Worm (Caenorhabditis elegans) whole organism, early embryonic: Measurements from ENCODE around the gene F59B1.4.

ENCODE experiments used
- B0310.2 ChIP-seq: sonication (generic microtip); optimal IDR thresholded peaks from 2 replicates; lab custom pipeline; 2016; ENCODE audit warnings: mild to moderate bottlenecking, missing genetic modification characterization, missing compliant biosample characterization
- F13C5.2 ChIP-seq: sonication (generic microtip); optimal IDR thresholded peaks from 2 replicates; lab custom pipeline; 2017; ENCODE audit warnings: mild to moderate bottlenecking, missing genetic modification characterization, inconsistent platforms, missing compliant biosample characterization
- aly-1 ChIP-seq: sonication (generic microtip); optimal IDR thresholded peaks from 2 replicates; lab custom pipeline; 2016; ENCODE audit warnings: missing genetic modification characterization, missing compliant biosample characterization
- ama-1 ChIP-seq: fragments of 150-350 bp; optimal IDR thresholded peaks from 2 replicates; lab custom pipeline; 2014
- ceh-13 ChIP-seq: fragments of 200-800 bp; sonication (Bioruptor generic); optimal IDR thresholded peaks from 2 replicates; lab custom pipeline; 2018; ENCODE audit warnings: mild to moderate bottlenecking, missing genetic modification characterization, missing compliant biosample characterization
- ceh-36 ChIP-seq: sonication (generic microtip); optimal IDR thresholded peaks from 2 replicates; lab custom pipeline; 2016; ENCODE audit warnings: missing genetic modification characterization, inconsistent platforms, missing compliant biosample characterization
- ets-7 ChIP-seq: sonication (generic microtip); optimal IDR thresholded peaks from 2 replicates; lab custom pipeline; 2016; ENCODE audit warnings: missing genotype, missing genetic modification characterization, missing compliant biosample characterization
- flt-1 ChIP-seq: fragments of 200-800 bp; sonication (Bioruptor generic); IDR thresholded peaks from 2 replicates; pipeline ENCODE4 v1.3.6; 2022; ENCODE audit warnings: missing genetic modification characterization, missing compliant biosample characterization
- hmbx-1 ChIP-seq: sonication (generic microtip); optimal IDR thresholded peaks from 2 replicates; lab custom pipeline; 2016; ENCODE audit warnings: mild to moderate bottlenecking, missing genetic modification characterization, missing compliant biosample characterization
- hmg-4 ChIP-seq: fragments of 200-800 bp; sonication (Bioruptor generic); optimal IDR thresholded peaks from 2 replicates; lab custom pipeline; 2018; ENCODE audit warnings: mild to moderate bottlenecking, missing genetic modification characterization, missing compliant biosample characterization
- hnd-1 ChIP-seq: sonication (generic microtip); optimal IDR thresholded peaks from 2 replicates; lab custom pipeline; 2016; ENCODE audit warnings: missing genetic modification characterization, missing compliant biosample characterization
- pes-1 ChIP-seq: fragments of 200-800 bp; sonication (Bioruptor generic); IDR thresholded peaks from 2 replicates; pipeline ENCODE4 v1.3.6; 2022; ENCODE audit warnings: missing genetic modification reagents, missing genetic modification characterization, missing compliant biosample characterization
- scrt-1 ChIP-seq: fragments of 200-800 bp; sonication (Bioruptor generic); IDR thresholded peaks from 2 replicates; pipeline ENCODE4 v1.3.6; 2022; ENCODE audit warnings: missing genetic modification characterization, missing compliant biosample characterization
- sea-1 ChIP-seq: fragments of 200-800 bp; sonication (Bioruptor generic); conservative IDR thresholded peaks from 2 replicates; pipeline ENCODE4 v1.3.6; 2022; ENCODE audit warnings: missing genetic modification characterization, missing compliant biosample characterization
- tbx-11 ChIP-seq: fragments of 200-800 bp; sonication (Bioruptor generic); IDR thresholded peaks from 2 replicates; pipeline ENCODE4 v1.3.6; 2022; ENCODE audit warnings: missing genetic modification characterization, missing compliant biosample characterization
- tbx-37 ChIP-seq: fragments of 200-800 bp; sonication (Bioruptor generic); conservative IDR thresholded peaks from 2 replicates; pipeline ENCODE4 v1.3.6; 2022; ENCODE audit warnings: missing genetic modification reagents, missing genetic modification characterization, missing compliant biosample characterization
- tra-4 ChIP-seq: sonication (generic microtip); optimal IDR thresholded peaks from 2 replicates; lab custom pipeline; 2017; ENCODE audit warnings: missing genetic modification characterization, missing compliant biosample characterization

The F59B1.4 gene

ce11 chrV:3644193-3644693 is 17.4 kb upstream of the F59B1.4 start, which contains the start of gene F59B1.8:
Gene F59B1.8 (minus strand): TSS chrV:3644243.
- TF ChIP-seq ama-1 (lab: Kevin White, UChicago) (no peak), ceh-36 (tag; lab: Kevin White, UChicago) (no peak), sea-1 (GFP tag; lab: Robert Waterston, UW) (no peak), hmg-4 (no peak), tbx-37 (GFP tag; lab: Robert Waterston, UW) (no peak), F13C5.2 (no peak), B0310.2 (tag; lab: Kevin White, UChicago) (no peak), hnd-1 (no peak), scrt-1 (GFP tag; lab: Robert Waterston, UW) (no peak), pes-1 (GFP tag; lab: Robert Waterston, UW) (no peak), tbx-11 (no peak), tra-4 (no peak), flt-1 (no peak), ets-7 (no peak), ceh-13 (GFP tag; lab: Kevin White, UChicago) (no peak), hmbx-1 (tag; lab: Kevin White, UChicago) (no peak), aly-1 (no peak)

ce11 chrV:3639873-3640272 is 13.0 kb upstream of the F59B1.4 start:
- TF ChIP-seq aly-1 (no peak), scrt-1 (GFP tag; lab: Robert Waterston, UW) (no peak), tbx-37 (GFP tag; lab: Robert Waterston, UW) (no peak), ceh-36 (tag; lab: Kevin White, UChicago) (no peak), tra-4 (no peak), hmbx-1 (tag; lab: Kevin White, UChicago) (no peak), pes-1 (GFP tag; lab: Robert Waterston, UW) (no peak), F13C5.2 (no peak), sea-1 (GFP tag; lab: Robert Waterston, UW) (no peak), hnd-1 (no peak), flt-1 (no peak), ets-7 (no peak), ceh-13 (GFP tag; lab: Kevin White, UChicago) (no peak), B0310.2 (tag; lab: Kevin White, UChicago) (no peak)

ce11 chrV:3637086-3637485 is 10.2 kb upstream of the F59B1.4 start, which contains the start of gene srx-41:
Gene srx-41 (minus strand): TSS chrV:3637186.
- no peak for TF ChIP-seq hmg-4
- no peak for TF ChIP-seq tra-4
- TF ChIP-seq hmbx-1 (tag; lab: Kevin White, UChicago): no peak
- TF ChIP-seq ceh-36 (tag; lab: Kevin White, UChicago): no peak
- TF ChIP-seq ama-1 (lab: Kevin White, UChicago): no peak
- no peak for TF ChIP-seq ets-7
- no peak for TF ChIP-seq flt-1
- TF ChIP-seq ceh-13 (GFP tag; lab: Kevin White, UChicago): no peak
- TF ChIP-seq scrt-1 (GFP tag; lab: Robert Waterston, UW): no peak
- no peak for TF ChIP-seq sea-1 (GFP tag; lab: Robert Waterston, UW)
- TF ChIP-seq tbx-11: no peak

- TF ChIP-seq ceh-13 (GFP tag; lab: Kevin White, UChicago) (no peak), tra-4 (no peak), pes-1 (GFP tag; lab: Robert Waterston, UW) (no peak), ama-1 (lab: Kevin White, UChicago) (no peak), flt-1 (no peak), ceh-36 (tag; lab: Kevin White, UChicago) (no peak), hmg-4 (no peak), tbx-37 (GFP tag; lab: Robert Waterston, UW) (no peak), tbx-11 (no peak), ets-7 (no peak), F13C5.2 (no peak), hmbx-1 (tag; lab: Kevin White, UChicago) (no peak), sea-1 (GFP tag; lab: Robert Waterston, UW) (no peak), aly-1 (no peak)
Measured at ce11 chrV:3634293-3635016, 7.6 kb upstream of the F59B1.4 start.

DNA sequence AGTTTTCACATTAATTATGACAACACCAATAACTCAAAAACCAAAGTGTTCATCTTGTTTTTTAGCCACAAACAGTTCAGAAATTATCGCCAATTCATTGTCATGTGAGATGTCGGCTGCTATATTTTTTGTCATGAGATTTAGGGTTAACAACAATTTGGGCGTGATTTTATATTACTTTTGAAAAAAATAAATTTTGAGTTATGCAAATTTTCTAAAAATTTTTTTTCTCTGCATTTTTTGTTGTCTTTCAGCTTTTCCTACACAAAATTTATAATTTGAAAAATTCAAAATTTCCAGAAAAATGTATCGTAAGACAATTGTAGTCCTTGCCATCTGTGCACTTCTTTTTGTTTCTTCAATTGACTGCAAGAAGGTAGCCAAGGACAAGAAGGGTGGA is 6.2 kb upstream of the F59B1.4 start, which contains the start of gene F59B1.2:
TSS of gene F59B1.2 (plus strand) at position 301 of the 400 bp plus-strand sequence.
- no peak for TF ChIP-seq aly-1
- no peak for TF ChIP-seq hmg-4
- TF ChIP-seq tbx-37 (GFP tag; lab: Robert Waterston, UW): no peak
- no peak for TF ChIP-seq ama-1 (lab: Kevin White, UChicago)
- TF ChIP-seq sea-1 (GFP tag; lab: Robert Waterston, UW): no peak
- TF ChIP-seq B0310.2 (tag; lab: Kevin White, UChicago): no peak
- no peak for TF ChIP-seq ceh-13 (GFP tag; lab: Kevin White, UChicago)
- no peak for TF ChIP-seq tbx-11
- TF ChIP-seq ets-7: no peak
- TF ChIP-seq hmbx-1 (tag; lab: Kevin White, UChicago): no peak
- TF ChIP-seq F13C5.2: no peak
- no peak for TF ChIP-seq ceh-36 (tag; lab: Kevin White, UChicago)
- no peak for TF ChIP-seq tra-4
- TF ChIP-seq hnd-1: no peak
- TF ChIP-seq pes-1 (GFP tag; lab: Robert Waterston, UW): no peak

DNA sequence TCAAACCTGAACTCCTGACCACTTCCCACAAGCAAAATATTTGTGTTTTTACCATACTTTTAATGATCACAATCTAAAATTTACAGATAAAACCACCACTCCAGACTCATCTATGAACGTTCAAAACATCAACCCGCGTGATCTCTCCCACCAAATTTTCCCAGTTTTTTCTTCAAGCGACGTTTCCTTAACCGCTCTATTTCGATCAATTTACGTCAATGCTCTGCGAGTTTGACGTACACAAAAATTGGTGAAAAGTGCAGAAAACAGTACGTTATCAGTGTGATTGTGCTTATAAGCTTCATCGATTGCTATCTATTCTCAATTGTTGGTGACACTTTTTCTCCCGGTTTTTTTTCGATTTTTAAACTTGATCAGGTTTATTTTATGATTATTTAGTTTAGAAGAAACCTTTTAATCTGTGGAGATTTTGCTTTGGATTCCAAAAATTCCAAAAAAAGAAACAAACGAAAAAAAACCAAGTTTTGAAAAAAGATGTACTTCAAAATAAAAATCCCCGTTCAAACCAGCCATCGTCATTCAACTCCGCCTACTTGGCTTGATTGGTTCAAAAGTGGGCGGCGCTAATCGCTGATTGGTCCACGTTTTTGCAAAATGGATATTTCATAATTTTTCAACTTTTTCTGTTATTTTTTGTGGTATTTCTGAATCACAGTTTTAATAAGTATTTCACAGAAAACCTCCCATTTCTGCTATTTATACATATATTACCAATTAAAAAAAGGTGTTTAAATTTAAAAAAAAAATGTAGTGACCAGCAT is 5.6 kb upstream of the F59B1.4 start:
- TF ChIP-seq tra-4 (no peak), ama-1 (lab: Kevin White, UChicago) (no peak), aly-1 (no peak), scrt-1 (GFP tag; lab: Robert Waterston, UW) (no peak), sea-1 (GFP tag; lab: Robert Waterston, UW) (no peak), flt-1 (no peak), pes-1 (GFP tag; lab: Robert Waterston, UW) (no peak), tbx-11 (no peak), hmbx-1 (tag; lab: Kevin White, UChicago) (no peak), ets-7 (no peak), F13C5.2 (no peak), B0310.2 (tag; lab: Kevin White, UChicago) (no peak), ceh-36 (tag; lab: Kevin White, UChicago) (no peak), tbx-37 (GFP tag; lab: Robert Waterston, UW) (no peak), ceh-13 (GFP tag; lab: Kevin White, UChicago) (no peak), hnd-1 (no peak), hmg-4 (no peak)
